Worm (Caenorhabditis elegans) whole organism, late embryonic: Measurements from ENCODE around the gene R10E8.6.

Experiments used
- ceh-22 ChIP-seq: sonication (generic microtip); optimal IDR thresholded peaks from 2 replicates; lab custom pipeline; 2017; ENCODE audit warnings: missing biosample characterization, missing genetic modification characterization
- ceh-31 ChIP-seq: sonication (generic microtip); optimal IDR thresholded peaks from 2 replicates; lab custom pipeline; 2016; ENCODE audit warnings: missing genetic modification characterization, missing compliant biosample characterization
- hlh-8 ChIP-seq: sonication (generic microtip); optimal IDR thresholded peaks from 2 replicates; lab custom pipeline; 2016; ENCODE audit warnings: missing genotype, missing genetic modification characterization, missing compliant biosample characterization
- rnt-1 ChIP-seq: sonication (generic microtip); optimal IDR thresholded peaks from 2 replicates; lab custom pipeline; 2016; ENCODE audit warnings: missing genetic modification characterization, missing compliant biosample characterization
- unc-55 ChIP-seq: sonication (generic microtip); optimal IDR thresholded peaks from 2 replicates; lab custom pipeline; 2017; ENCODE audit warnings: missing biosample characterization, missing genetic modification reagents, missing genetic modification characterization

DNA sequence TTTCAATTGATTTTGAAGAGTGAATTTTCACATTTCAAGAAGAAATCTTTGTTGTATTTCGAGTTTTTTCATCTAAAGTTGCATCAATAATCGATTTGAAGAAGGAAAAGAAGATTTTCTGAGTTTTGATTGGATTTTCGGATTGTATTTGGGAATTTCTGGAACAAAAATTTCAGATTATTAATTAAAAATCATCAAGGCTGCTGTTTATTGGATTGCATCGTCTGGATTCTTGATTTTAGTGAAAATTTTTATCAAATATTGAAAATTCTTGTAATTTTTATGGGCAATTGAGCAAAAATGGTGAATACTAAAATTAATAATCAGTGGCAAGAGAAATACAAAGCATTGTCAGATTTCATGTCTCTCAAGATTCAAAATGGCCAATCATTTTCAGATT, 32.3 kb upstream of the R10E8.6 start, which contains the start of gene Y51A2A.5:
- TF ChIP-seq rnt-1 (tag; lab: Kevin White, UChicago) (no peak), ceh-22 (tag; lab: Kevin White, UChicago) (no peak), unc-55 (GFP tag; lab: Kevin White, UChicago) (no peak), ceh-31 (no peak), hlh-8 (tag; lab: Kevin White, UChicago) (no peak)
